Worm (Caenorhabditis elegans): ENCODE results near the gene arl-8.

Gene arl-8

ce11 chrIV:14824878-14825352 is 27.0 kb downstream of the arl-8 start, which contains the start of gene sec-61.A (continued):
- TF ChIP-seq lin-11 (tag; optimal IDR thresholded peaks at IDR 0.05) (no peak), pat-9 (tag; optimal IDR thresholded peaks at IDR 0.05) (no peak), npax-4 (tag; optimal IDR thresholded peaks at IDR 0.05) (no peak), nhr-232 (tag; optimal IDR thresholded peaks at IDR 0.05) (no peak), fkh-10 (GFP tag; optimal IDR thresholded peaks at IDR 0.05) (no peak), ceh-6 (GFP tag; optimal IDR thresholded peaks at IDR 0.05) (no peak), fkh-6 (tag; optimal IDR thresholded peaks at IDR 0.05) (no peak), pqm-1 (tag; optimal IDR thresholded peaks at IDR 0.05) (no peak), ceh-14 (tag; optimal IDR thresholded peaks at IDR 0.05) (no peak), ceh-31 (tag; optimal IDR thresholded peaks at IDR 0.05) (peak; percentile 66), odd-2 (tag; optimal IDR thresholded peaks at IDR 0.05) (no peak), ceh-48 (tag; optimal IDR thresholded peaks at IDR 0.05) (no peak), dmd-4 (tag; optimal IDR thresholded peaks at IDR 0.05; ENCODE audit: borderline replicate concordance) (no peak), pax-1 (tag; optimal IDR thresholded peaks at IDR 0.05) (peak; percentile 48), unc-55 (GFP tag; optimal IDR thresholded peaks at IDR 0.05) (peak; percentile 9), Y22D7AL.16 (tag; optimal IDR thresholded peaks at IDR 0.05) (no peak), T23F11.4 (GFP tag; optimal IDR thresholded peaks at IDR 0.05) (no peak), rnt-1 (tag; optimal IDR thresholded peaks at IDR 0.05) (no peak), mec-3 (tag; optimal IDR thresholded peaks at IDR 0.05; ENCODE audit: borderline replicate concordance) (no peak), dve-1 (tag; optimal IDR thresholded peaks at IDR 0.05) (no peak), ets-4 (tag; optimal IDR thresholded peaks at IDR 0.05) (peak; percentile 7), ceh-24 (tag; optimal IDR thresholded peaks at IDR 0.05) (no peak), ceh-9 (tag; optimal IDR thresholded peaks at IDR 0.05) (no peak), che-1 (tag; optimal IDR thresholded peaks at IDR 0.05) (no peak), pha-2 (tag; optimal IDR thresholded peaks at IDR 0.05) (no peak), unc-3 (GFP tag; conservative IDR thresholded peaks at IDR 0.05) (no peak), unc-3 (tag; optimal IDR thresholded peaks at IDR 0.05) (peak; percentile 15), gmeb-2 (tag; optimal IDR thresholded peaks at IDR 0.05) (no peak), lim-6 (tag; optimal IDR thresholded peaks at IDR 0.05) (no peak), tbx-2 (tag; optimal IDR thresholded peaks at IDR 0.05) (peak; percentile 77), sox-2 (GFP tag; IDR thresholded peaks at IDR 0.05) (no peak), ama-1 (optimal IDR thresholded peaks at IDR 0.05) (no peak), fax-1 (tag; optimal IDR thresholded peaks at IDR 0.05) (no peak), C08G9.2 (tag; optimal IDR thresholded peaks at IDR 0.05) (no peak), ceh-34 (tag; optimal IDR thresholded peaks at IDR 0.05) (peak; percentile 63), ttx-3 (tag; optimal IDR thresholded peaks at IDR 0.05) (no peak), elt-2 (tag; optimal IDR thresholded peaks at IDR 0.05) (peak; percentile 43), pag-3 (tag; optimal IDR thresholded peaks at IDR 0.05; ENCODE audit: borderline replicate concordance) (no peak), K02D7.2 (tag; optimal IDR thresholded peaks at IDR 0.05) (no peak), ztf-16 (tag; optimal IDR thresholded peaks at IDR 0.05) (peak; percentile 6), hlh-30 (tag; optimal IDR thresholded peaks at IDR 0.05; ENCODE audit: insufficient read depth) (peak; percentile 71)

ce11 chrIV:14825379-14825778 is 27.4 kb downstream of the arl-8 start, which contains the start of gene rps-18:
rps-18 (plus strand) TSS chrIV:14825679.
- TF ChIP-seq hlh-30 (tag; optimal IDR thresholded peaks at IDR 0.05; ENCODE audit: insufficient read depth) (no peak), C08G9.2 (tag; optimal IDR thresholded peaks at IDR 0.05) (no peak), madf-2 (tag; optimal IDR thresholded peaks at IDR 0.05) (no peak), eyg-1 (tag; optimal IDR thresholded peaks at IDR 0.05) (no peak), K02D7.2 (tag; optimal IDR thresholded peaks at IDR 0.05) (no peak), ceh-18 (tag; optimal IDR thresholded peaks at IDR 0.05) (no peak), pqm-1 (tag; optimal IDR thresholded peaks at IDR 0.05) (no peak), syd-9 (tag; optimal IDR thresholded peaks at IDR 0.05) (no peak), C38D4.7 (GFP tag; optimal IDR thresholded peaks at IDR 0.05) (no peak), ceh-19 (GFP tag; optimal IDR thresholded peaks at IDR 0.05) (no peak), sdc-2 (tag; optimal IDR thresholded peaks at IDR 0.05) (no peak), elt-4 (tag; optimal IDR thresholded peaks at IDR 0.05) (no peak), ceh-9 (tag; optimal IDR thresholded peaks at IDR 0.05) (no peak), fkh-10 (GFP tag; optimal IDR thresholded peaks at IDR 0.05) (no peak), gmeb-2 (tag; optimal IDR thresholded peaks at IDR 0.05) (no peak), elt-2 (tag; optimal IDR thresholded peaks at IDR 0.05) (no peak), unc-3 (GFP tag; conservative IDR thresholded peaks at IDR 0.05) (no peak), unc-3 (tag; optimal IDR thresholded peaks at IDR 0.05) (no peak)

All from whole organism, late embryonic.